Fruit fly (Drosophila melanogaster): ENCODE data around the gene SWIP.
A peak's percentile ranks its signal among the peaks of the same experiment; 100 is the strongest.

Gene SWIP

dm6 chrX:16323063-16323462 lies 9.6 kb downstream of the SWIP start, which contains the start of the genes CG9917 and CG32579 (continued):
- no peak for TF ChIP-seq CG9817 (tag; optimal IDR thresholded peaks at IDR 0.05)
- no peak for TF ChIP-seq CG6854 (GFP tag; optimal IDR thresholded peaks at IDR 0.05)
- TF ChIP-seq hb (GFP tag; IDR thresholded peaks at IDR 0.05; ENCODE audit: partially characterized antibody), result peak; percentile 81
- TF ChIP-seq fru (optimal IDR thresholded peaks at IDR 0.05), result no peak
- TF ChIP-seq Gsc (GFP tag; IDR thresholded peaks at IDR 0.05), result no peak
- peak; percentile 34 for TF ChIP-seq nom (GFP tag; optimal IDR thresholded peaks at IDR 0.05)
- TF ChIP-seq CG4707 (GFP tag; optimal IDR thresholded peaks at IDR 0.05), result no peak
- no peak for TF ChIP-seq zfh2 (GFP tag; optimal IDR thresholded peaks at IDR 0.05)

dm6 chrX:16323536-16323935 lies 10.0 kb downstream of the SWIP start:
- no peak for TF ChIP-seq CG8478 (optimal IDR thresholded peaks at IDR 0.05)
- no peak for TF ChIP-seq CG3847 (GFP tag; IDR thresholded peaks at IDR 0.05)
- TF ChIP-seq CG6813 (GFP tag; optimal IDR thresholded peaks at IDR 0.05), result no peak
- TF ChIP-seq Ets65A (GFP tag), result no peak
- no peak for TF ChIP-seq CG1233 (GFP tag; optimal IDR thresholded peaks at IDR 0.05)
- TF ChIP-seq CG9876 (GFP tag; optimal IDR thresholded peaks at IDR 0.05), result no peak
- TF ChIP-seq Abd-B (GFP tag; optimal IDR thresholded peaks at IDR 0.05), result no peak
- TF ChIP-seq CG17328 (GFP tag; IDR thresholded peaks at IDR 0.05), result no peak
- no peak for TF ChIP-seq her (GFP tag; optimal IDR thresholded peaks at IDR 0.05)
- TF ChIP-seq Dip2 (GFP tag; IDR thresholded peaks at IDR 0.05), result no peak
- TF ChIP-seq CG14014 (GFP tag; IDR thresholded peaks at IDR 0.05), result no peak
- no peak for TF ChIP-seq Opbp (GFP tag; IDR thresholded peaks at IDR 0.05; ENCODE audit: partially characterized antibody)
- no peak for TF ChIP-seq CG30403 (GFP tag; optimal IDR thresholded peaks at IDR 0.05)
- no peak for TF ChIP-seq dati (GFP tag; IDR thresholded peaks at IDR 0.05)
- TF ChIP-seq CG13894 (tag; optimal IDR thresholded peaks at IDR 0.05), result no peak
- TF ChIP-seq zen2 (GFP tag; IDR thresholded peaks at IDR 0.05; ENCODE audit: partially characterized antibody), result no peak
- no peak for TF ChIP-seq abd-A (tag; optimal IDR thresholded peaks at IDR 0.05)

- TF ChIP-seq ewg (GFP tag; optimal IDR thresholded peaks at IDR 0.05) (peak; percentile 39), Blimp-1 (GFP tag; optimal IDR thresholded peaks at IDR 0.05) (peak; percentile 40), abd-A (tag; optimal IDR thresholded peaks at IDR 0.05) (peak; percentile 39), CG1603 (tag; optimal IDR thresholded peaks at IDR 0.05) (peak; percentile 33), Scr (GFP tag; IDR thresholded peaks at IDR 0.05; ENCODE audit: partially characterized antibody) (peak; percentile 40), sna (GFP tag; IDR thresholded peaks at IDR 0.05; ENCODE audit: partially characterized antibody) (peak; percentile 43; the same call in 1 of the 2 replicates), chinmo (GFP tag; IDR thresholded peaks at IDR 0.05; ENCODE audit: partially characterized antibody) (peak; percentile 78; the same call in 2 of the 4 replicates), sens-2 (GFP tag; IDR thresholded peaks at IDR 0.05) (no peak), CG17186 (GFP tag; optimal IDR thresholded peaks at IDR 0.05) (peak; percentile 58), CG7271 (tag; optimal IDR thresholded peaks at IDR 0.05) (no peak), Bgb (GFP tag; IDR thresholded peaks at IDR 0.05; ENCODE audit: partially characterized antibody) (peak; percentile 38; the same call in 1 of the 2 replicates), CG12299 (tag; optimal IDR thresholded peaks at IDR 0.05) (no peak), bbx (GFP tag; IDR thresholded peaks at IDR 0.05; ENCODE audit: partially characterized antibody) (0 out of 2 replicates have a peak, but pooled peaks have one; percentile 40), lov (optimal IDR thresholded peaks at IDR 0.05) (no peak), lov (GFP tag; IDR thresholded peaks at IDR 0.05) (no peak), E2f2 (GFP tag; IDR thresholded peaks at IDR 0.05) (peak; percentile 61; the same call in 1 of the 2 replicates), pzg (GFP tag; optimal IDR thresholded peaks at IDR 0.05) (peak; percentile 22), Dp (GFP tag; optimal IDR thresholded peaks at IDR 0.05) (peak; percentile 34), Dref (GFP tag; IDR thresholded peaks at IDR 0.05) (peak; percentile 36; the same call in 1 of the 2 replicates), CTCF (GFP tag; optimal IDR thresholded peaks at IDR 0.05) (no peak), CG42726 (GFP tag; IDR thresholded peaks at IDR 0.05; ENCODE audit: partially characterized antibody) (0 out of 2 replicates have a peak, but pooled peaks have one; percentile 11), nom (GFP tag; optimal IDR thresholded peaks at IDR 0.05) (peak; percentile 18), Sry-β (GFP tag; optimal IDR thresholded peaks at IDR 0.05) (peak; percentile 30), amos (GFP tag; IDR thresholded peaks at IDR 0.05; ENCODE audit: partially characterized antibody) (peak; percentile 39; the same call in 1 of the 2 replicates), MBD-R2 (GFP tag; IDR thresholded peaks at IDR 0.05) (peak; percentile 17; the same call in 1 of the 2 replicates)
These were observed 12.0 kb downstream of the SWIP start, which contains the start of gene CalpC for dm6 chrX:16325472-16325871. Gene CalpC (plus strand): TSS chrX:16325763.
